Fruit fly (Drosophila melanogaster): ENCODE results near the gene CG9399.
A peak's percentile ranks its signal among the peaks of the same experiment; 100 is the strongest.

CG9399 gene

dm6 chr3R:9572929-9573811 is 841 bp downstream of the CG9399 start (continued):
- TF ChIP-seq CoRest (tag; optimal IDR thresholded peaks at IDR 0.05), result no peak
- TF ChIP-seq Antp (GFP tag; optimal IDR thresholded peaks at IDR 0.05), result no peak
- TF ChIP-seq Jarid2 (GFP tag; optimal IDR thresholded peaks at IDR 0.05), result peak; percentile 71
- TF ChIP-seq fd102C (GFP tag; optimal IDR thresholded peaks at IDR 0.05), result no peak
- peak; percentile 10; the same call in 1 of the 2 replicates for TF ChIP-seq CG13287 (GFP tag; IDR thresholded peaks at IDR 0.05; ENCODE audit: partially characterized antibody)
- TF ChIP-seq chinmo (GFP tag; IDR thresholded peaks at IDR 0.05; ENCODE audit: partially characterized antibody), result peak; percentile 69; the same call in 2 of the 4 replicates
- no peak for TF ChIP-seq Atf3 (GFP tag; optimal IDR thresholded peaks at IDR 0.05)
- no peak for TF ChIP-seq stc (GFP tag; IDR thresholded peaks at IDR 0.05)
- no peak for TF ChIP-seq cas (GFP tag; IDR thresholded peaks at IDR 0.05)
- no peak for TF ChIP-seq Tbp (GFP tag; optimal IDR thresholded peaks at IDR 0.05)
- peak; percentile 88 for TF ChIP-seq grn (GFP tag; optimal IDR thresholded peaks at IDR 0.05)
- peak; percentile 50 for TF ChIP-seq sug (tag; optimal IDR thresholded peaks at IDR 0.05)
- no peak for TF ChIP-seq CG8924 (tag; optimal IDR thresholded peaks at IDR 0.05)
- TF ChIP-seq rib (GFP tag; IDR thresholded peaks at IDR 0.05), result 0 out of 2 replicates have a peak, but pooled peaks have one; percentile 15
- no peak for TF ChIP-seq CG4282 (GFP tag; optimal IDR thresholded peaks at IDR 0.05)
- TF ChIP-seq Aef1 (GFP tag; IDR thresholded peaks at IDR 0.05), result peak; percentile 32; the same call in 2 of the 3 replicates
- no peak for TF ChIP-seq Mes4 (GFP tag; optimal IDR thresholded peaks at IDR 0.05)
- no peak for TF ChIP-seq Dad (GFP tag; optimal IDR thresholded peaks at IDR 0.05)
- TF ChIP-seq CG9727 (GFP tag; optimal IDR thresholded peaks at IDR 0.05), result no peak
- TF ChIP-seq NC2α (GFP tag; optimal IDR thresholded peaks at IDR 0.05), result no peak
- 0 out of 3 replicates have a peak, but pooled peaks have one; percentile 20 for TF ChIP-seq HLH4C (GFP tag; IDR thresholded peaks at IDR 0.05; ENCODE audit: partially characterized antibody)
- TF ChIP-seq tna (GFP tag; IDR thresholded peaks at IDR 0.05; ENCODE audit: partially characterized antibody), result peak; percentile 55; the same call in 1 of the 2 replicates
- TF ChIP-seq amos (GFP tag; IDR thresholded peaks at IDR 0.05; ENCODE audit: partially characterized antibody), result peak; percentile 28; the same call in 1 of the 2 replicates
- no peak for TF ChIP-seq Nf-YA (GFP tag; IDR thresholded peaks at IDR 0.05)
- no peak for TF ChIP-seq peb (GFP tag; IDR thresholded peaks at IDR 0.05)
- TF ChIP-seq Fer1 (GFP tag; optimal IDR thresholded peaks at IDR 0.05), result peak; percentile 11
- TF ChIP-seq CG14441 (GFP tag; IDR thresholded peaks at IDR 0.05), result peak; percentile 38; the same call in 1 of the 2 replicates
- no peak for TF ChIP-seq wor (GFP tag; IDR thresholded peaks at IDR 0.05)
- 0 out of 2 replicates have a peak, but pooled peaks have one; percentile 25 for TF ChIP-seq ttk (GFP tag; IDR thresholded peaks at IDR 0.05)
- peak; percentile 33; the same call in 1 of the 2 replicates for TF ChIP-seq seq (GFP tag; IDR thresholded peaks at IDR 0.05)
- TF ChIP-seq lbe (GFP tag; optimal IDR thresholded peaks at IDR 0.05), result no peak
- 0 out of 2 replicates have a peak, but pooled peaks have one; percentile 26 for TF ChIP-seq CG5953 (GFP tag; IDR thresholded peaks at IDR 0.05)
- TF ChIP-seq jing (GFP tag; optimal IDR thresholded peaks at IDR 0.05), result no peak
- no peak for TF ChIP-seq CG6813 (GFP tag; optimal IDR thresholded peaks at IDR 0.05)
- peak; percentile 47 for TF ChIP-seq CG7987 (GFP tag; optimal IDR thresholded peaks at IDR 0.05)
- peak; percentile 45; the same call in 1 of the 2 replicates for TF ChIP-seq bowl (GFP tag; IDR thresholded peaks at IDR 0.05)
- peak; percentile 86 for TF ChIP-seq crol (GFP tag; IDR thresholded peaks at IDR 0.05)
- no peak for TF ChIP-seq CG2889 (GFP tag; IDR thresholded peaks at IDR 0.05)
- no peak for TF ChIP-seq CG1024 (GFP tag; IDR thresholded peaks at IDR 0.05)
- TF ChIP-seq CG10959 (GFP tag; IDR thresholded peaks at IDR 0.05), result no peak
- 0 out of 2 replicates have a peak, but pooled peaks have one; percentile 23 for TF ChIP-seq CG17328 (GFP tag; IDR thresholded peaks at IDR 0.05)
- TF ChIP-seq CG3065 (GFP tag; optimal IDR thresholded peaks at IDR 0.05), result no peak
- no peak for TF ChIP-seq Sry-β (GFP tag; optimal IDR thresholded peaks at IDR 0.05)
- peak; percentile 42 for TF ChIP-seq CG12769 (tag; optimal IDR thresholded peaks at IDR 0.05)
- TF ChIP-seq CG9932 (GFP tag; IDR thresholded peaks at IDR 0.05), result no peak
- TF ChIP-seq HmgZ (tag; optimal IDR thresholded peaks at IDR 0.05), result peak; percentile 33
- TF ChIP-seq Bgb (GFP tag; IDR thresholded peaks at IDR 0.05; ENCODE audit: partially characterized antibody), result peak; percentile 43; the same call in 1 of the 2 replicates
- TF ChIP-seq so (GFP tag; IDR thresholded peaks at IDR 0.05), result no peak

Data from whole organism, embryonic.